Worm (Caenorhabditis elegans) whole organism, early embryonic: ENCODE results near the gene egl-4.

Source experiments
- ama-1 ChIP-seq: fragments of 150-350 bp; optimal IDR thresholded peaks from 2 replicates; lab custom pipeline; 2014
- hmbx-1 ChIP-seq: sonication (generic microtip); optimal IDR thresholded peaks from 2 replicates; lab custom pipeline; 2016; ENCODE audit warnings: mild to moderate bottlenecking, missing genetic modification characterization, missing compliant biosample characterization
- scrt-1 ChIP-seq: fragments of 200-800 bp; sonication (Bioruptor generic); IDR thresholded peaks from 2 replicates; pipeline ENCODE4 v1.3.6; 2022; ENCODE audit warnings: missing genetic modification characterization, missing compliant biosample characterization

- TF ChIP-seq hmbx-1 (tag; lab: Kevin White, UChicago) (no peak), scrt-1 (GFP tag; lab: Robert Waterston, UW) (no peak), ama-1 (no peak)
Measured at ce11 chrIV:1900971-1901370, 53.1 kb downstream of the egl-4 start.
